Fruit fly (Drosophila melanogaster) whole organism, prepupa: Measurements from ENCODE around the gene CG7564.
A peak's percentile ranks its signal among the peaks of the same experiment; 100 is the strongest.

Source experiments
- Blimp-1 ChIP-seq: fragments of 200-800 bp; sonication (Bioruptor generic); optimal IDR thresholded peaks from 3 replicates; lab custom pipeline; 2017; ENCODE audit warnings: missing biosample characterization, missing genetic modification characterization, mild to moderate bottlenecking, moderate library complexity, missing genetic modification reagents
- CG10631 ChIP-seq: fragments of 200-800 bp; sonication (Bioruptor generic); optimal IDR thresholded peaks from 2 replicates; lab custom pipeline; 2016; ENCODE audit warnings: missing biosample characterization, missing genetic modification characterization
- CG10669 ChIP-seq: fragments of 200-800 bp; sonication (Bioruptor generic); optimal IDR thresholded peaks from 3 replicates; lab custom pipeline; 2018; ENCODE audit warnings: missing biosample characterization, mild to moderate bottlenecking, missing genetic modification characterization, moderate library complexity
- CG11294 ChIP-seq: fragments of 200-800 bp; sonication (Bioruptor generic); IDR thresholded peaks from 2 replicates; pipeline ENCODE4 v1.3.6; 2022; ENCODE audit warnings: missing biosample characterization, missing genetic modification characterization
- CG11762 ChIP-seq: fragments of 200-800 bp; sonication (Bioruptor generic); optimal IDR thresholded peaks from 3 replicates; lab custom pipeline; 2016; ENCODE audit warnings: missing biosample characterization, missing genetic modification characterization; ENCODE audit not compliant: insufficient read depth
- CG15336 ChIP-seq: fragments of 200-800 bp; sonication (Bioruptor generic); IDR thresholded peaks from 2 replicates; pipeline ENCODE4 v1.3.6; 2022; ENCODE audit warnings: missing biosample characterization, missing genetic modification characterization
- CG1621 ChIP-seq: fragments of 200-800 bp; sonication (Bioruptor generic); optimal IDR thresholded peaks from 3 replicates; lab custom pipeline; 2018; ENCODE audit warnings: missing biosample characterization, mild to moderate bottlenecking, missing genetic modification characterization
- CG16779 ChIP-seq: fragments of 200-800 bp; sonication (Bioruptor generic); optimal IDR thresholded peaks from 3 replicates; lab custom pipeline; 2017; ENCODE audit warnings: missing biosample characterization, mild to moderate bottlenecking, missing genetic modification characterization
- CG31627 ChIP-seq: fragments of 200-800 bp; sonication (Bioruptor generic); optimal IDR thresholded peaks from 3 replicates; lab custom pipeline; 2016; ENCODE audit warnings: missing biosample characterization, missing genetic modification characterization
- CG34406 ChIP-seq: fragments of 200-800 bp; sonication (Bioruptor generic); optimal IDR thresholded peaks from 3 replicates; lab custom pipeline; 2016; ENCODE audit warnings: missing biosample characterization, missing genetic modification characterization
- CG3919 ChIP-seq: fragments of 200-800 bp; sonication (Bioruptor generic); optimal IDR thresholded peaks from 3 replicates; lab custom pipeline; 2016; ENCODE audit warnings: missing biosample characterization, missing genetic modification characterization
- CG4318 ChIP-seq: fragments of 200-800 bp; sonication (Bioruptor generic); optimal IDR thresholded peaks from 3 replicates; lab custom pipeline; 2017; ENCODE audit warnings: missing biosample characterization, mild to moderate bottlenecking, missing genetic modification characterization
- CG6163 ChIP-seq: fragments of 200-800 bp; sonication (Bioruptor generic); IDR thresholded peaks from 3 replicates; pipeline ENCODE4 v1.3.6; 2022; ENCODE audit warnings: missing biosample characterization, missing genetic modification characterization
- CG6276 ChIP-seq: fragments of 200-800 bp; sonication (Bioruptor generic); optimal IDR thresholded peaks from 2 replicates; lab custom pipeline; 2017; ENCODE audit warnings: missing biosample characterization, mild to moderate bottlenecking, missing genetic modification characterization
- CG6792 ChIP-seq: fragments of 200-800 bp; sonication (Bioruptor generic); optimal IDR thresholded peaks from 3 replicates; lab custom pipeline; 2016; ENCODE audit warnings: missing biosample characterization, missing genetic modification characterization
- CG6808 ChIP-seq: fragments of 200-800 bp; sonication (Bioruptor generic); optimal IDR thresholded peaks from 3 replicates; lab custom pipeline; 2017; ENCODE audit warnings: missing biosample characterization, missing genetic modification characterization, mild to moderate bottlenecking, moderate library complexity, missing genetic modification reagents
- CG7368 ChIP-seq: fragments of 200-800 bp; sonication (Bioruptor generic); optimal IDR thresholded peaks from 3 replicates; lab custom pipeline; 2016; ENCODE audit warnings: missing biosample characterization, missing genetic modification characterization
- CG8119 ChIP-seq: fragments of 200-800 bp; sonication (Bioruptor generic); IDR thresholded peaks from 3 replicates; pipeline ENCODE4 v1.3.6; 2022; ENCODE audit warnings: missing biosample characterization, missing genetic modification characterization
- CG8319 ChIP-seq: fragments of 200-800 bp; sonication (Bioruptor generic); optimal IDR thresholded peaks from 3 replicates; lab custom pipeline; 2016; ENCODE audit warnings: missing biosample characterization, missing genetic modification characterization
- CG8632 ChIP-seq: fragments of 200-800 bp; sonication (Bioruptor generic); optimal IDR thresholded peaks from 3 replicates; lab custom pipeline; 2016; ENCODE audit warnings: missing biosample characterization, missing genetic modification characterization
- CG9139 ChIP-seq: fragments of 200-800 bp; sonication (Bioruptor generic); optimal IDR thresholded peaks from 3 replicates; lab custom pipeline; 2017; ENCODE audit warnings: missing biosample characterization, mild to moderate bottlenecking, missing genetic modification characterization
- Eip75B ChIP-seq: fragments of 200-800 bp; sonication (Bioruptor generic); optimal IDR thresholded peaks from 3 replicates; lab custom pipeline; 2016; ENCODE audit warnings: missing biosample characterization, missing genetic modification characterization
- Eip78C ChIP-seq: fragments of 200-800 bp; sonication (Bioruptor generic); peaks from one replicate; lab custom pipeline; 2016; ENCODE audit warnings: missing biosample characterization, missing genetic modification characterization
- Eip93F ChIP-seq: fragments of 200-800 bp; sonication (Bioruptor generic); optimal IDR thresholded peaks from 2 replicates; lab custom pipeline; 2016; ENCODE audit warnings: missing biosample characterization, mild to moderate bottlenecking, missing genetic modification characterization
- Ets96B ChIP-seq: fragments of 200-800 bp; optimal IDR thresholded peaks from 2 replicates; lab custom pipeline; 2019; ENCODE audit warnings: missing biosample characterization, mild to moderate bottlenecking, missing genetic modification characterization, moderate library complexity
- Gug ChIP-seq: fragments of 200-800 bp; sonication (Bioruptor generic); IDR thresholded peaks from 2 replicates; pipeline ENCODE4 v1.3.6; 2022; ENCODE audit warnings: missing biosample characterization, missing genetic modification characterization
- Hr38 ChIP-seq: sonication (Bioruptor generic); optimal IDR thresholded peaks from 2 replicates; lab custom pipeline; 2016; ENCODE audit warnings: missing biosample characterization, missing genetic modification characterization
- Hr39 ChIP-seq: fragments of 200-800 bp; sonication (Bioruptor generic); optimal IDR thresholded peaks from 2 replicates; lab custom pipeline; 2016; ENCODE audit warnings: missing biosample characterization, missing genetic modification characterization
- Hr4 ChIP-seq: fragments of 200-800 bp; sonication (Bioruptor generic); optimal IDR thresholded peaks from 3 replicates; lab custom pipeline; 2016; ENCODE audit warnings: missing biosample characterization, missing genetic modification characterization
- OdsH ChIP-seq: fragments of 200-800 bp; sonication (Bioruptor generic); optimal IDR thresholded peaks from 3 replicates; lab custom pipeline; 2016; ENCODE audit warnings: missing biosample characterization, missing genetic modification characterization
- Smox ChIP-seq: fragments of 200-800 bp; sonication (Bioruptor generic); optimal IDR thresholded peaks from 3 replicates; lab custom pipeline; 2016; ENCODE audit warnings: missing biosample characterization, missing genetic modification characterization
- Sox15 ChIP-seq: fragments of 200-800 bp; sonication (Bioruptor generic); optimal IDR thresholded peaks from 3 replicates; lab custom pipeline; 2016; ENCODE audit warnings: missing biosample characterization, missing genetic modification characterization
- acj6 ChIP-seq: fragments of 200-800 bp; sonication (Bioruptor generic); optimal IDR thresholded peaks from 3 replicates; lab custom pipeline; 2016; ENCODE audit warnings: missing biosample characterization, missing genetic modification characterization
- cyc ChIP-seq: fragments of 200-800 bp; sonication (Bioruptor generic); optimal IDR thresholded peaks from 3 replicates; lab custom pipeline; 2016; ENCODE audit warnings: missing biosample characterization, missing genetic modification characterization
- dac ChIP-seq: fragments of 200-800 bp; sonication (Bioruptor generic); optimal IDR thresholded peaks from 2 replicates; lab custom pipeline; 2017; ENCODE audit warnings: missing biosample characterization, mild to moderate bottlenecking, missing genetic modification characterization
- dsx ChIP-seq: fragments of 200-800 bp; optimal IDR thresholded peaks from 3 replicates; lab custom pipeline; 2019; ENCODE audit warnings: missing biosample characterization, mild to moderate bottlenecking, missing genetic modification characterization, moderate library complexity; ENCODE audit not compliant: poor library complexity, severe bottlenecking
- eg ChIP-seq: fragments of 200-800 bp; sonication (Bioruptor generic); IDR thresholded peaks from 3 replicates; pipeline ENCODE4 v1.3.6; 2022; ENCODE audit warnings: missing biosample characterization, missing genetic modification characterization
- fd85E ChIP-seq: fragments of 200-800 bp; sonication (Bioruptor generic); optimal IDR thresholded peaks from 3 replicates; lab custom pipeline; 2016; ENCODE audit warnings: missing biosample characterization, missing genetic modification characterization
- lz ChIP-seq: fragments of 200-800 bp; sonication (Bioruptor generic); optimal IDR thresholded peaks from 3 replicates; lab custom pipeline; 2016; ENCODE audit warnings: missing biosample characterization, missing genetic modification characterization
- net ChIP-seq: fragments of 200-800 bp; sonication (Bioruptor generic); optimal IDR thresholded peaks from 3 replicates; lab custom pipeline; 2016; ENCODE audit warnings: missing biosample characterization, missing genetic modification characterization
- pdm3 ChIP-seq: fragments of 200-800 bp; sonication (Bioruptor generic); optimal IDR thresholded peaks from 3 replicates; lab custom pipeline; 2016; ENCODE audit warnings: missing biosample characterization, missing genetic modification characterization
- salr ChIP-seq, 2 experiments: fragments of 200-800 bp; sonication (Bioruptor generic); optimal IDR thresholded peaks; 3 replicates each; lab custom pipeline; 2016 to 2018; ENCODE audit warnings: missing biosample characterization in 2 of 2, missing genetic modification characterization in 2 of 2, mild to moderate bottlenecking in 1 of 2
- ss ChIP-seq, 2 experiments: fragments of 200-800 bp; sonication (Bioruptor generic); optimal IDR thresholded peaks; 2 replicates in 1 of 2; 3 replicates in 1 of 2; lab custom pipeline; 2017 to 2018; ENCODE audit warnings: mild to moderate bottlenecking in 2 of 2, missing biosample characterization in 2 of 2, missing genetic modification characterization in 2 of 2, moderate library complexity in 1 of 2
- svp ChIP-seq: fragments of 200-800 bp; sonication (Bioruptor generic); peaks from one replicate; lab custom pipeline; 2016; ENCODE audit warnings: missing biosample characterization, missing genetic modification characterization
- topi ChIP-seq: fragments of 200-800 bp; sonication (Bioruptor generic); optimal IDR thresholded peaks from 3 replicates; lab custom pipeline; 2016; ENCODE audit warnings: missing biosample characterization, missing genetic modification characterization
- vri ChIP-seq: fragments of 200-800 bp; sonication (Bioruptor generic); optimal IDR thresholded peaks from 3 replicates; lab custom pipeline; 2016; ENCODE audit warnings: missing biosample characterization, mild to moderate bottlenecking, missing genetic modification characterization

The CG7564 gene

dm6 chr3L:17569737-17570546 lies 55.8 kb downstream of the CG7564 start (continued):
- TF ChIP-seq CG16779 (tag; lab: Kevin White, UChicago) (no peak), Ets96B (tag; lab: Kevin White, UChicago) (no peak), CG34406 (no peak), Hr39 (GFP tag; lab: Kevin White, UChicago) (peak; percentile 39), CG31627 (GFP tag; lab: Kevin White, UChicago) (no peak), Eip75B (peak; percentile 60), CG10631 (GFP tag; lab: Kevin White, UChicago) (no peak), topi (GFP tag; lab: Kevin White, UChicago) (peak; percentile 4), eg (0 out of 3 replicates have a peak, but pooled peaks have one; percentile 16), acj6 (no peak), Blimp-1 (GFP tag; lab: Kevin White, UChicago) (peak; percentile 81), CG6808 (GFP tag; lab: Kevin White, UChicago) (no peak), CG7368 (no peak), CG9139 (no peak), Smox (GFP tag; lab: Kevin White, UChicago) (peak; percentile 43), CG3919 (GFP tag; lab: Kevin White, UChicago) (no peak), CG4318 (GFP tag; lab: Kevin White, UChicago) (no peak), dsx (GFP tag; lab: Kevin White, UChicago) (peak; percentile 54), CG10669 (no peak), OdsH (GFP tag; lab: Kevin White, UChicago) (no peak)

- peak; percentile 7 for TF ChIP-seq vri (GFP tag; lab: Kevin White, UChicago)
- no peak for TF ChIP-seq CG11294 (GFP tag; lab: Robert Waterston, UW)
- TF ChIP-seq CG11762 (GFP tag; lab: Kevin White, UChicago): no peak
- TF ChIP-seq svp (GFP tag; lab: Kevin White, UChicago): peak; percentile 61
- TF ChIP-seq ss (GFP tag; optimal IDR thresholded peaks at IDR 0.05; lab: Kevin White, UChicago): no peak
- no peak for TF ChIP-seq CG6163
- TF ChIP-seq lz: no peak
- no peak for TF ChIP-seq CG1621 (tag; lab: Kevin White, UChicago)
- TF ChIP-seq CG31627 (GFP tag; lab: Kevin White, UChicago): no peak
- TF ChIP-seq CG4318 (GFP tag; lab: Kevin White, UChicago): no peak
- TF ChIP-seq Eip75B: no peak
- no peak for TF ChIP-seq topi (GFP tag; lab: Kevin White, UChicago)
- TF ChIP-seq net (GFP tag; lab: Kevin White, UChicago): no peak
- TF ChIP-seq, all 60 proteins: peak for 2
Measured at dm6 chr3L:17570547-17570873, 56.4 kb downstream of the CG7564 start.

- TF ChIP-seq CG1621 (tag; lab: Kevin White, UChicago): no peak
- peak; percentile 35; the same call in 1 of the 2 replicates for TF ChIP-seq CG15336 (GFP tag; lab: Robert Waterston, UW)
- TF ChIP-seq CG11762 (GFP tag; lab: Kevin White, UChicago): no peak
- TF ChIP-seq Hr38: no peak
- TF ChIP-seq net (GFP tag; lab: Kevin White, UChicago): no peak
- no peak for TF ChIP-seq CG8632 (GFP tag; lab: Kevin White, UChicago)
- peak in 1 of 2 experiments; percentile 20 for TF ChIP-seq ss (GFP tag; optimal IDR thresholded peaks at IDR 0.05; lab: Kevin White, UChicago)
- no peak for TF ChIP-seq CG8319 (GFP tag; lab: Kevin White, UChicago)
- TF ChIP-seq dac (GFP tag; lab: Kevin White, UChicago): peak; percentile 38
- TF ChIP-seq CG16779 (tag; lab: Kevin White, UChicago): no peak
- no peak for TF ChIP-seq fd85E (GFP tag; lab: Kevin White, UChicago)
- TF ChIP-seq OdsH (GFP tag; lab: Kevin White, UChicago): no peak
- no peak for TF ChIP-seq Sox15
- no peak for TF ChIP-seq cyc (GFP tag; lab: Kevin White, UChicago)
- TF ChIP-seq CG6163: peak; percentile 54; the same call in 1 of the 3 replicates
- TF ChIP-seq eg: peak; percentile 58
- TF ChIP-seq pdm3 (GFP tag; lab: Kevin White, UChicago): no peak
- TF ChIP-seq Eip93F (GFP tag; lab: Kevin White, UChicago): no peak
- TF ChIP-seq CG8119: 0 out of 3 replicates have a peak, but pooled peaks have one; percentile 47
- no peak for TF ChIP-seq Eip78C (GFP tag; lab: Kevin White, UChicago)
- peak; percentile 24 for TF ChIP-seq CG6276 (GFP tag; lab: Kevin White, UChicago)
- TF ChIP-seq CG10631 (GFP tag; lab: Kevin White, UChicago): no peak
- TF ChIP-seq CG6792 (GFP tag; lab: Kevin White, UChicago): no peak
- peak in 1 of 2 experiments; percentile 2 for TF ChIP-seq salr (GFP tag; optimal IDR thresholded peaks at IDR 0.05; lab: Kevin White, UChicago)
- peak; percentile 36; the same call in 1 of the 2 replicates for TF ChIP-seq Gug (GFP tag; lab: Robert Waterston, UW)
- TF ChIP-seq CG10669: no peak
- TF ChIP-seq Hr4: no peak
- TF ChIP-seq Hr39 (GFP tag; lab: Kevin White, UChicago): no peak
Measured at dm6 chr3L:17572090-17572489, 58.0 kb downstream of the CG7564 start.
